Worm (Caenorhabditis elegans) whole organism, L1 larva: Measurements from ENCODE around the gene spp-22.

Experiments
- F16B12.6 ChIP-seq: fragments of 150-350 bp; optimal IDR thresholded peaks from 2 replicates; lab custom pipeline; 2014; ENCODE audit warnings: missing biosample characterization, missing genetic modification characterization
- alr-1 ChIP-seq: fragments of 200-800 bp; sonication (Bioruptor generic); optimal IDR thresholded peaks from 2 replicates; lab custom pipeline; 2018; ENCODE audit warnings: borderline replicate concordance, mild to moderate bottlenecking, missing genetic modification characterization, missing compliant biosample characterization
- aly-2 ChIP-seq: fragments of 150-350 bp; optimal IDR thresholded peaks from 2 replicates; lab custom pipeline; 2014; ENCODE audit warnings: missing biosample characterization, missing genetic modification characterization
- ama-1 ChIP-seq: fragments of 150-350 bp; optimal IDR thresholded peaks from 2 replicates; lab custom pipeline; 2014
- blmp-1 ChIP-seq: fragments of 150-350 bp; optimal IDR thresholded peaks from 2 replicates; lab custom pipeline; 2014; ENCODE audit warnings: missing biosample characterization, missing genetic modification characterization
- ceh-8 ChIP-seq: fragments of 200-800 bp; sonication (Bioruptor generic); optimal IDR thresholded peaks from 2 replicates; lab custom pipeline; 2018; ENCODE audit warnings: mild to moderate bottlenecking, missing genetic modification characterization, moderate library complexity, missing compliant biosample characterization
- ceh-88 ChIP-seq: fragments of 200-800 bp; sonication (Bioruptor generic); IDR thresholded peaks from 2 replicates; pipeline ENCODE4 v1.3.6; 2022; ENCODE audit warnings: missing genetic modification characterization, missing compliant biosample characterization
- ceh-90 ChIP-seq: sonication (generic microtip); optimal IDR thresholded peaks from 2 replicates; lab custom pipeline; 2016; ENCODE audit warnings: missing genetic modification characterization, missing compliant biosample characterization
- dsc-1 ChIP-seq: sonication (generic microtip); optimal IDR thresholded peaks from 2 replicates; lab custom pipeline; 2016; ENCODE audit warnings: mild to moderate bottlenecking, missing genetic modification characterization, missing compliant biosample characterization
- efl-1 ChIP-seq, 4 experiments: fragments of 150-350 bp; optimal IDR thresholded peaks in 3 of 4; peaks in 1 of 4; 1 replicate in 1 of 4; 2 replicates in 3 of 4; lab custom pipeline; 2014; ENCODE audit warnings: missing biosample characterization in 2 of 4, missing genetic modification characterization in 2 of 4, missing genetic modification reagents in 2 of 4
- egl-27 ChIP-seq, 2 experiments: fragments of 150-350 bp in 1 of 2; sonication (generic microtip); optimal IDR thresholded peaks; 3 replicates each; lab custom pipeline; 2017 to 2018; ENCODE audit warnings: missing biosample characterization in 2 of 2, missing genetic modification characterization in 2 of 2, missing genetic modification reagents in 2 of 2
- elt-2 ChIP-seq: sonication (generic microtip); optimal IDR thresholded peaks from 2 replicates; lab custom pipeline; 2016; ENCODE audit warnings: missing genetic modification characterization, mild to moderate bottlenecking, inconsistent platforms, missing compliant biosample characterization, missing genetic modification reagents
- elt-3 ChIP-seq, 6 experiments: fragments of 150-350 bp in 1 of 6; sonication (generic microtip); optimal IDR thresholded peaks; 2 replicates each; lab custom pipeline; 2017 to 2018; ENCODE audit warnings: missing biosample characterization in 6 of 6, missing genetic modification characterization in 6 of 6, inconsistent platforms in 1 of 6
- fkh-10 ChIP-seq: sonication (generic microtip); optimal IDR thresholded peaks from 2 replicates; lab custom pipeline; 2017; ENCODE audit warnings: missing biosample characterization, missing genetic modification reagents, missing genetic modification characterization
- fkh-8 ChIP-seq: sonication (generic microtip); optimal IDR thresholded peaks from 2 replicates; lab custom pipeline; 2016; ENCODE audit warnings: mild to moderate bottlenecking, missing genetic modification characterization, missing compliant biosample characterization
- hpl-2 ChIP-seq: fragments of 150-350 bp; optimal IDR thresholded peaks from 2 replicates; lab custom pipeline; 2014; ENCODE audit warnings: missing biosample characterization, missing genetic modification reagents, missing genetic modification characterization
- isw-1 ChIP-seq: fragments of 200-800 bp; sonication (Bioruptor generic); IDR thresholded peaks from 2 replicates; pipeline ENCODE4 v1.3.6; 2022; ENCODE audit warnings: missing genetic modification characterization, missing compliant biosample characterization
- lin-13 ChIP-seq: fragments of 150-350 bp; optimal IDR thresholded peaks from 2 replicates; lab custom pipeline; 2014; ENCODE audit warnings: missing biosample characterization, missing genetic modification reagents, missing genetic modification characterization
- lin-14 ChIP-seq: fragments of 200-800 bp; sonication (Bioruptor generic); optimal IDR thresholded peaks from 2 replicates; lab custom pipeline; 2018; ENCODE audit warnings: mild to moderate bottlenecking, missing genetic modification characterization, moderate library complexity, missing compliant biosample characterization
- lin-15B ChIP-seq: fragments of 150-350 bp; sonication (generic microtip); optimal IDR thresholded peaks from 3 replicates; lab custom pipeline; 2014; ENCODE audit warnings: missing biosample characterization, missing genetic modification characterization
- lin-35 ChIP-seq, 2 experiments: fragments of 150-350 bp; optimal IDR thresholded peaks; 2 replicates each; lab custom pipeline; 2014; ENCODE audit warnings: missing biosample characterization in 2 of 2, missing genetic modification characterization in 2 of 2, missing genetic modification reagents in 2 of 2
- lir-3 ChIP-seq: sonication (generic microtip); optimal IDR thresholded peaks from 2 replicates; lab custom pipeline; 2016; ENCODE audit warnings: mild to moderate bottlenecking, missing genetic modification characterization, moderate library complexity, missing compliant biosample characterization; ENCODE audit not compliant: poor library complexity
- mab-9 ChIP-seq: fragments of 200-800 bp; sonication (Bioruptor generic); IDR thresholded peaks from 2 replicates; pipeline ENCODE4 v1.3.6; 2022; ENCODE audit warnings: missing genetic modification reagents, missing genetic modification characterization, missing compliant biosample characterization
- nhr-11 ChIP-seq: fragments of 150-350 bp; optimal IDR thresholded peaks from 2 replicates; lab custom pipeline; 2014; ENCODE audit warnings: missing biosample characterization, missing genetic modification characterization
- nhr-19 ChIP-seq: fragments of 200-800 bp; sonication (Bioruptor generic); conservative IDR thresholded peaks from 2 replicates; pipeline ENCODE4 v1.3.6; 2022; ENCODE audit warnings: missing genetic modification characterization, missing compliant biosample characterization
- nhr-20 ChIP-seq: sonication (generic microtip); optimal IDR thresholded peaks from 2 replicates; lab custom pipeline; 2016; ENCODE audit warnings: mild to moderate bottlenecking, missing genetic modification characterization, missing compliant biosample characterization
- nhr-28 ChIP-seq: fragments of 150-350 bp; optimal IDR thresholded peaks from 2 replicates; lab custom pipeline; 2014; ENCODE audit warnings: missing biosample characterization, missing genetic modification characterization
- nhr-47 ChIP-seq: sonication (generic microtip); optimal IDR thresholded peaks from 2 replicates; lab custom pipeline; 2016; ENCODE audit warnings: mild to moderate bottlenecking, missing genetic modification characterization, moderate library complexity, missing compliant biosample characterization
- nhr-71 ChIP-seq: sonication (generic microtip); optimal IDR thresholded peaks from 2 replicates; lab custom pipeline; 2016; ENCODE audit warnings: mild to moderate bottlenecking, missing genetic modification characterization, moderate library complexity, missing compliant biosample characterization
- nhr-77 ChIP-seq: fragments of 150-350 bp; optimal IDR thresholded peaks from 2 replicates; lab custom pipeline; 2014; ENCODE audit warnings: missing biosample characterization, missing genetic modification characterization
- nhr-84 ChIP-seq: sonication (generic microtip); optimal IDR thresholded peaks from 2 replicates; lab custom pipeline; 2017; ENCODE audit warnings: missing biosample characterization, missing genetic modification characterization
- skn-1 ChIP-seq: fragments of 150-350 bp; optimal IDR thresholded peaks from 2 replicates; lab custom pipeline; 2014; ENCODE audit warnings: missing biosample characterization, missing genetic modification characterization
- snpc-4 ChIP-seq: fragments of 150-350 bp; optimal IDR thresholded peaks from 2 replicates; lab custom pipeline; 2014; ENCODE audit warnings: missing biosample characterization, missing genetic modification characterization
- sox-4 ChIP-seq: sonication (generic microtip); optimal IDR thresholded peaks from 2 replicates; lab custom pipeline; 2016; ENCODE audit warnings: missing genetic modification characterization, missing compliant biosample characterization
- sptf-1 ChIP-seq: fragments of 150-350 bp; optimal IDR thresholded peaks from 2 replicates; lab custom pipeline; 2014; ENCODE audit warnings: missing biosample characterization, missing genetic modification characterization
- swsn-7 ChIP-seq: sonication (generic microtip); optimal IDR thresholded peaks from 2 replicates; lab custom pipeline; 2016; ENCODE audit warnings: missing genetic modification characterization, missing compliant biosample characterization
- tbx-2 ChIP-seq: sonication (generic microtip); optimal IDR thresholded peaks from 2 replicates; lab custom pipeline; 2016; ENCODE audit warnings: missing genetic modification characterization, missing compliant biosample characterization
- tlp-1 ChIP-seq: fragments of 150-350 bp; optimal IDR thresholded peaks from 2 replicates; lab custom pipeline; 2014; ENCODE audit warnings: missing biosample characterization, missing genetic modification characterization
- unc-130 ChIP-seq: fragments of 150-350 bp; optimal IDR thresholded peaks from 2 replicates; lab custom pipeline; 2017; ENCODE audit warnings: missing biosample characterization, missing genetic modification characterization, inconsistent platforms
- unc-30 ChIP-seq: sonication (generic microtip); optimal IDR thresholded peaks from 2 replicates; lab custom pipeline; 2017; ENCODE audit warnings: missing biosample characterization, missing genetic modification characterization
- unc-62 ChIP-seq: fragments of 150-350 bp; optimal IDR thresholded peaks from 2 replicates; lab custom pipeline; 2014; ENCODE audit warnings: missing biosample characterization, missing genetic modification reagents, missing genetic modification characterization
- unc-86 ChIP-seq: sonication (generic microtip); optimal IDR thresholded peaks from 2 replicates; lab custom pipeline; 2016; ENCODE audit warnings: missing genetic modification characterization, missing compliant biosample characterization
- unc-98 ChIP-seq: fragments of 200-800 bp; sonication (Bioruptor generic); IDR thresholded peaks from 2 replicates; pipeline ENCODE4 v1.3.6; 2022; ENCODE audit warnings: missing genetic modification characterization, missing compliant biosample characterization
- vab-15 ChIP-seq: sonication (generic microtip); optimal IDR thresholded peaks from 2 replicates; lab custom pipeline; 2017; ENCODE audit warnings: missing genotype, mild to moderate bottlenecking, missing genetic modification characterization, missing compliant biosample characterization
- zip-4 ChIP-seq: fragments of 200-800 bp; sonication (Bioruptor generic); optimal IDR thresholded peaks from 2 replicates; lab custom pipeline; 2018; ENCODE audit warnings: mild to moderate bottlenecking, missing genetic modification characterization, moderate library complexity, missing compliant biosample characterization

spp-22 gene

ce11 chrX:7210467-7211107, 918 bp upstream of the spp-22 start (continued):
- TF ChIP-seq efl-1 (optimal IDR thresholded peaks at IDR 0.05; lab: Kevin White, UChicago) (no peak), efl-1 (GFP tag; optimal IDR thresholded peaks at IDR 0.05 in 1 of 2; lab: Kevin White, UChicago) (no peak), unc-86 (tag; lab: Kevin White, UChicago) (no peak), hpl-2 (no peak), elt-2 (tag; lab: Kevin White, UChicago) (no peak), isw-1 (no peak), skn-1 (tag; lab: Kevin White, UChicago) (no peak), nhr-28 (tag; lab: Kevin White, UChicago) (no peak), nhr-20 (peak; percentile 11)
- TF ChIP-seq, all 84 proteins: peak for 7

ce11 chrX:7217704-7218479, 6.4 kb downstream of the spp-22 start, which contains the start of gene syd-9:
TSS of gene syd-9 (plus strand) at chrX:7218097.
- no peak for TF ChIP-seq lir-3 (tag; lab: Kevin White, UChicago)
- no peak for TF ChIP-seq lin-15B (tag; lab: Kevin White, UChicago)
- no peak for TF ChIP-seq vab-15 (tag; lab: Kevin White, UChicago)
- no peak for TF ChIP-seq dsc-1 (tag; lab: Kevin White, UChicago)
- TF ChIP-seq fkh-8 (tag; lab: Kevin White, UChicago) = peak; percentile 27
- peak in 1 of 2 experiments; percentile 1 for TF ChIP-seq lin-35 (GFP tag; optimal IDR thresholded peaks at IDR 0.05; lab: Kevin White, UChicago)
- TF ChIP-seq snpc-4 (tag; lab: Kevin White, UChicago) = no peak
- peak; percentile 19 for TF ChIP-seq ceh-8
- TF ChIP-seq nhr-47 = no peak
- no peak for TF ChIP-seq zip-4 (GFP tag; lab: Kevin White, UChicago)
- no peak for TF ChIP-seq nhr-84 (tag; lab: Kevin White, UChicago)
- no peak for TF ChIP-seq isw-1
- TF ChIP-seq nhr-77 (tag; lab: Kevin White, UChicago) = no peak
- no peak for TF ChIP-seq elt-3 (tag; optimal IDR thresholded peaks at IDR 0.05; lab: Kevin White, UChicago)
- no peak for TF ChIP-seq unc-62 (GFP tag; lab: Kevin White, UChicago)
- no peak for TF ChIP-seq unc-130
- TF ChIP-seq unc-98 (GFP tag; lab: Robert Waterston, UW) = no peak
- TF ChIP-seq F16B12.6 (tag; lab: Kevin White, UChicago) = no peak
- no peak for TF ChIP-seq aly-2 (tag; lab: Kevin White, UChicago)
- no peak for TF ChIP-seq ama-1 (lab: Kevin White, UChicago)
- TF ChIP-seq lin-13 (GFP tag; lab: Kevin White, UChicago) = no peak
- no peak for TF ChIP-seq unc-30 (tag; lab: Kevin White, UChicago)
- peak; percentile 58 for TF ChIP-seq lin-14

ce11 chrX:7220209-7220608, 8.7 kb downstream of the spp-22 start:
- no peak for TF ChIP-seq swsn-7 (tag; lab: Kevin White, UChicago)
- TF ChIP-seq tlp-1 (tag; lab: Kevin White, UChicago) = no peak
- TF ChIP-seq egl-27 (tag; optimal IDR thresholded peaks at IDR 0.05; lab: Kevin White, UChicago) = no peak
- TF ChIP-seq tbx-2 = no peak
- no peak for TF ChIP-seq nhr-11
- TF ChIP-seq unc-86 (tag; lab: Kevin White, UChicago) = no peak
- TF ChIP-seq F16B12.6 (tag; lab: Kevin White, UChicago) = no peak
- no peak for TF ChIP-seq nhr-84 (tag; lab: Kevin White, UChicago)
- TF ChIP-seq alr-1 (tag; lab: Kevin White, UChicago) = no peak
- TF ChIP-seq blmp-1 (tag; lab: Kevin White, UChicago) = no peak
- no peak for TF ChIP-seq nhr-77 (tag; lab: Kevin White, UChicago)
- no peak for TF ChIP-seq fkh-10
- no peak for TF ChIP-seq zip-4 (GFP tag; lab: Kevin White, UChicago)
- no peak for TF ChIP-seq ceh-90 (tag; lab: Kevin White, UChicago)
- TF ChIP-seq mab-9 = no peak
- no peak for TF ChIP-seq nhr-19
- TF ChIP-seq nhr-71 (tag; lab: Kevin White, UChicago) = no peak
- no peak for TF ChIP-seq sptf-1
- no peak for TF ChIP-seq ceh-88 (GFP tag; lab: Robert Waterston, UW)
- TF ChIP-seq sox-4 (tag; lab: Kevin White, UChicago) = no peak
